Fruit fly (Drosophila melanogaster): ENCODE measurements around the gene CG32591.

The CG32591 gene

DNA sequence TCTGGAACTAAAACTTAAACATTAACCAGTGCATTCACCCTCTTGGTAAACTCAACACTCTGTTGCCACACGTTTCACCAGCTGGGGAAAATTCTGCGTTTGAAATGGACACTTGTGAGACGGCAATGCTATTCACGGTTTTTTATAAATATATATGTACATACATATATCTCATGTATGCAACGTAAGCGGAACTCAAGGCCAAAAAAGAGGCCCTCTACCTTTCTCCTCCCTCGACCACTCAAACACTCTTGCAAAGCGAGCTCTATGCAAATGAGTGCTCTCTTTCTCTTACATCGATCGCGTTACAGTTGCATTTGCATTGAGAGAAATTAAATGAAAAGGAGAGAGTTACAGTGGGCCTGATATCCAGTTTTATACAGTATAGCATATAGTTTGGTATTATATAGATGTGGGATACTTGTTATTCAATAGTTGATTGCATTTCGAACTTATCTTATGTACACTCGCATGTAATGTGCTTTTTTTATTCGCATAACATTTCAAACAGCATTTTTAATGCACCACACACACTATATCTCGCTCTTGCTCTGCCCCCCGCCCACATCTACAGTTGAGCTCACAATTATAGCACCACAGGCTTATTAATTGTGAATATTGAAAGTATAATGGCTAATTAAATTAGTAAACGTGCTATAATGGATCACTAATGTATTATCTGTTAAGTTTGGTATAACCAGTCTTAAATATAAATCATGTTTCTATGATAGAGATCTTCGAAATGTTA lies 23.5 kb upstream of the CG32591 start (continued):
- no peak for TF ChIP-seq Mio (GFP tag; optimal IDR thresholded peaks at IDR 0.05)
- TF ChIP-seq ey (GFP tag; optimal IDR thresholded peaks at IDR 0.05): peak; percentile 63
- peak; percentile 78 for TF ChIP-seq Sp1 (GFP tag; optimal IDR thresholded peaks at IDR 0.05)
- no peak for TF ChIP-seq sage (GFP tag; optimal IDR thresholded peaks at IDR 0.05)
- peak; percentile 34 for TF ChIP-seq Hnf4 (GFP tag; optimal IDR thresholded peaks at IDR 0.05)
- TF ChIP-seq Hr78 (GFP tag; optimal IDR thresholded peaks at IDR 0.05): no peak
- peak; percentile 18 for TF ChIP-seq CG9705 (GFP tag; optimal IDR thresholded peaks at IDR 0.05)
- TF ChIP-seq Abd-B (GFP tag; optimal IDR thresholded peaks at IDR 0.05): no peak
- TF ChIP-seq pan (optimal IDR thresholded peaks at IDR 0.05): no peak
- no peak for TF ChIP-seq jim (GFP tag; optimal IDR thresholded peaks at IDR 0.05)
- no peak for TF ChIP-seq brk (GFP tag; optimal IDR thresholded peaks at IDR 0.05)
- TF ChIP-seq Rel (GFP tag; optimal IDR thresholded peaks at IDR 0.05): no peak
- TF ChIP-seq Rel (tag; optimal IDR thresholded peaks at IDR 0.05): no peak
- TF ChIP-seq usp (GFP tag; optimal IDR thresholded peaks at IDR 0.05): no peak
- peak; percentile 79 for TF ChIP-seq woc (GFP tag; optimal IDR thresholded peaks at IDR 0.05)
- no peak for TF ChIP-seq GATAd (GFP tag; optimal IDR thresholded peaks at IDR 0.05)
- TF ChIP-seq CG32264 (GFP tag; optimal IDR thresholded peaks at IDR 0.05): no peak

DNA sequence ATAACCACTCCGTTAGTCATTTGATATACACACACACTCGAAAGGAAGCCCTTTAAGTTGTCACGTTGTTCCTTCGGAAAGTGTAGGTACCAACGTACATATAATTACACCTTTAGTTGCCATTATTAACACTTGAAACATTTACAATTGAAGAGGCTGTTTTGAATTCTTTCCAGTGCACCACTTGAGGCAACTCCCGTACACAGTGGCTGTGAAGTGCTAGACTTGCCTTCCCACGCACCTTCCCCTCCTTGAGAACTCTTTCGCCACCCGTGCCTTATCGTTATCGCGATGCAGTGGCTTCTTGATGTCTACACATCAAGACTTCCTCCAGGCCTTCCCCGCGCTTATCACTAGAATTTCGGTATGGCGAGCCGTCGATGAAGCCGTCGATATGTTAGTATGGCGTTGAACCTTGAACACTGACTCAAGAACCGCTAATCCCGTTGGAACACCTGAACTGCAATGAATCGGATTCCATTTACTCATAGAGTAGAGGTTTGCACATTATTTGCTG lies 22.7 kb upstream of the CG32591 start:
- no peak for TF ChIP-seq psq (GFP tag; optimal IDR thresholded peaks at IDR 0.05)
- no peak for TF ChIP-seq tai (GFP tag; optimal IDR thresholded peaks at IDR 0.05)
- TF ChIP-seq Hnf4 (GFP tag; optimal IDR thresholded peaks at IDR 0.05): peak; percentile 54
- no peak for TF ChIP-seq sv (GFP tag; optimal IDR thresholded peaks at IDR 0.05)
- no peak for TF ChIP-seq Vsx2 (GFP tag; optimal IDR thresholded peaks at IDR 0.05; ENCODE audit: partially characterized antibody)
- no peak for TF ChIP-seq h (GFP tag; optimal IDR thresholded peaks at IDR 0.05)
- TF ChIP-seq dl (GFP tag; optimal IDR thresholded peaks at IDR 0.05; ENCODE audit: insufficient read depth in 1 of 2, partially characterized antibody in 2 of 2): peak in 1 of 2 experiments; percentile 26
- no peak for TF ChIP-seq CG32264 (GFP tag; optimal IDR thresholded peaks at IDR 0.05)
- peak; percentile 25 for TF ChIP-seq br (GFP tag; optimal IDR thresholded peaks at IDR 0.05)
- TF ChIP-seq GATAd (GFP tag; optimal IDR thresholded peaks at IDR 0.05): no peak
- no peak for TF ChIP-seq dsf (GFP tag; optimal IDR thresholded peaks at IDR 0.05; ENCODE audit: borderline replicate concordance)
- TF ChIP-seq Rel (GFP tag; optimal IDR thresholded peaks at IDR 0.05): no peak
- TF ChIP-seq Rel (tag; optimal IDR thresholded peaks at IDR 0.05): peak; percentile 100

- TF ChIP-seq Myc (optimal IDR thresholded peaks at IDR 0.05): no peak
- no peak for TF ChIP-seq pan (optimal IDR thresholded peaks at IDR 0.05)
- TF ChIP-seq lola (GFP tag; optimal IDR thresholded peaks at IDR 0.05): no peak
- TF ChIP-seq dsf (GFP tag; optimal IDR thresholded peaks at IDR 0.05; ENCODE audit: borderline replicate concordance): peak; percentile 88
- TF ChIP-seq ey (GFP tag; optimal IDR thresholded peaks at IDR 0.05): peak; percentile 97
- TF ChIP-seq dmrt93B (GFP tag; optimal IDR thresholded peaks at IDR 0.05): peak; percentile 99
- peak; percentile 52 to 98 for TF ChIP-seq foxo (GFP tag; optimal IDR thresholded peaks at IDR 0.05)
- TF ChIP-seq dl (GFP tag; optimal IDR thresholded peaks at IDR 0.05; ENCODE audit: insufficient read depth in 1 of 2, partially characterized antibody in 2 of 2): peak in 1 of 2 experiments; percentile 27
- TF ChIP-seq br (GFP tag; optimal IDR thresholded peaks at IDR 0.05): peak; percentile 97
- peak; percentile 99 for TF ChIP-seq HLH106 (tag; optimal IDR thresholded peaks at IDR 0.05)
- peak; percentile 54 for TF ChIP-seq Dif (GFP tag; optimal IDR thresholded peaks at IDR 0.05; ENCODE audit: partially characterized antibody)
- peak; percentile 97 for TF ChIP-seq psq (GFP tag; optimal IDR thresholded peaks at IDR 0.05)
- TF ChIP-seq woc (GFP tag; optimal IDR thresholded peaks at IDR 0.05): peak; percentile 97
- TF ChIP-seq Hnf4 (GFP tag; optimal IDR thresholded peaks at IDR 0.05): peak; percentile 95
- peak; percentile 93 for TF ChIP-seq Jra (GFP tag; optimal IDR thresholded peaks at IDR 0.05)
- TF ChIP-seq N (GFP tag; optimal IDR thresholded peaks at IDR 0.05): no peak
- TF ChIP-seq rgr (GFP tag; optimal IDR thresholded peaks at IDR 0.05): peak; percentile 98
- TF ChIP-seq jim (GFP tag; optimal IDR thresholded peaks at IDR 0.05): peak; percentile 38
- peak; percentile 89 for TF ChIP-seq sv (GFP tag; optimal IDR thresholded peaks at IDR 0.05)
- peak; percentile 89 for TF ChIP-seq CG32264 (GFP tag; optimal IDR thresholded peaks at IDR 0.05)
- TF ChIP-seq usp (GFP tag; optimal IDR thresholded peaks at IDR 0.05): no peak
- peak; percentile 90 for TF ChIP-seq GATAd (GFP tag; optimal IDR thresholded peaks at IDR 0.05)
- peak; percentile 89 for TF ChIP-seq CrebA (GFP tag; optimal IDR thresholded peaks at IDR 0.05; ENCODE audit: borderline replicate concordance)
- TF ChIP-seq h (GFP tag; optimal IDR thresholded peaks at IDR 0.05): peak; percentile 98
- TF ChIP-seq tai (GFP tag; optimal IDR thresholded peaks at IDR 0.05): peak; percentile 93
- peak; percentile 94 for TF ChIP-seq sage (GFP tag; optimal IDR thresholded peaks at IDR 0.05)
- TF ChIP-seq Sp1 (GFP tag; optimal IDR thresholded peaks at IDR 0.05): peak; percentile 99
- TF ChIP-seq CG9705 (GFP tag; optimal IDR thresholded peaks at IDR 0.05): peak; percentile 97
- TF ChIP-seq fru (GFP tag; optimal IDR thresholded peaks at IDR 0.05): peak; percentile 98
- peak; percentile 94 for TF ChIP-seq Dfd (GFP tag; optimal IDR thresholded peaks at IDR 0.05)
- no peak for TF ChIP-seq Abd-B (GFP tag; optimal IDR thresholded peaks at IDR 0.05)
- TF ChIP-seq Mio (GFP tag; optimal IDR thresholded peaks at IDR 0.05): peak; percentile 66
- TF ChIP-seq Vsx2 (GFP tag; optimal IDR thresholded peaks at IDR 0.05; ENCODE audit: partially characterized antibody): peak; percentile 70
- no peak for TF ChIP-seq Hr78 (GFP tag; optimal IDR thresholded peaks at IDR 0.05)
- TF ChIP-seq OdsH (GFP tag; optimal IDR thresholded peaks at IDR 0.05): peak; percentile 97
- TF ChIP-seq Rel (GFP tag; optimal IDR thresholded peaks at IDR 0.05): peak; percentile 74
- peak; percentile 83 for TF ChIP-seq Rel (tag; optimal IDR thresholded peaks at IDR 0.05)
Measured at dm6 chrX:14950273-14951272, 21.8 kb upstream of the CG32591 start.

Data from whole organism, wandering third instar larva.